Worm (Caenorhabditis elegans) whole organism, L4 larva: ENCODE results near the gene pro-2.

Experiments
- F10B5.3 ChIP-seq: sonication (generic microtip); optimal IDR thresholded peaks from 2 replicates; lab custom pipeline; 2016; ENCODE audit warnings: mild to moderate bottlenecking, missing genetic modification characterization, missing compliant biosample characterization
- F26F4.8 ChIP-seq: fragments of 200-800 bp; sonication (Bioruptor generic); conservative IDR thresholded peaks from 2 replicates; pipeline ENCODE4 v1.3.6; 2022; ENCODE audit warnings: missing genetic modification characterization, missing compliant biosample characterization
- F49E8.2 ChIP-seq: sonication (generic microtip); optimal IDR thresholded peaks from 2 replicates; lab custom pipeline; 2016; ENCODE audit warnings: missing compliant biosample characterization, mild to moderate bottlenecking, missing genetic modification characterization, borderline replicate concordance
- T26A8.4 ChIP-seq: fragments of 200-800 bp; sonication (Bioruptor generic); IDR thresholded peaks from 2 replicates; pipeline ENCODE4 v1.3.6; 2022; ENCODE audit warnings: missing genetic modification characterization, missing compliant biosample characterization
- Y5F2A.4 ChIP-seq: fragments of 200-800 bp; sonication (Bioruptor generic); optimal IDR thresholded peaks from 2 replicates; lab custom pipeline; 2018; ENCODE audit warnings: mild to moderate bottlenecking, missing genetic modification characterization, missing compliant biosample characterization
- ZK337.2 ChIP-seq: fragments of 200-800 bp; sonication (Bioruptor generic); IDR thresholded peaks from 2 replicates; pipeline ENCODE4 v1.3.6; 2022; ENCODE audit warnings: missing genetic modification reagents, missing genetic modification characterization, missing compliant biosample characterization
- aha-1 ChIP-seq: fragments of 150-350 bp; peaks from one replicate; lab custom pipeline; 2014; ENCODE audit warnings: missing biosample characterization, missing genetic modification characterization
- aly-2 ChIP-seq: sonication (generic microtip); optimal IDR thresholded peaks from 2 replicates; lab custom pipeline; 2018; ENCODE audit warnings: missing biosample characterization, missing genetic modification characterization
- ama-1 ChIP-seq: fragments of 150-350 bp; optimal IDR thresholded peaks from 2 replicates; lab custom pipeline; 2014; ENCODE audit warnings: inconsistent platforms, mixed read lengths
- ceh-28 ChIP-seq: fragments of 150-350 bp; optimal IDR thresholded peaks from 2 replicates; lab custom pipeline; 2014; ENCODE audit warnings: missing biosample characterization, missing genetic modification reagents, missing genetic modification characterization
- ceh-44 ChIP-seq: fragments of 200-800 bp; sonication (Bioruptor generic); IDR thresholded peaks from 2 replicates; pipeline ENCODE4 v1.3.6; 2022; ENCODE audit warnings: missing genetic modification reagents, missing genetic modification characterization, missing compliant biosample characterization
- cey-2 ChIP-seq: sonication (generic microtip); optimal IDR thresholded peaks from 3 replicates; lab custom pipeline; 2017; ENCODE audit warnings: missing genetic modification characterization, mild to moderate bottlenecking, missing compliant biosample characterization, antibody characterized with exemption, borderline replicate concordance; ENCODE audit not compliant: insufficient read depth
- daf-16 ChIP-seq, 3 experiments: sonication (generic microtip); optimal IDR thresholded peaks; 2 replicates each; lab custom pipeline; 2016 to 2017; ENCODE audit warnings: missing genetic modification characterization in 3 of 3, missing genetic modification reagents in 3 of 3, mild to moderate bottlenecking in 2 of 3, missing compliant biosample characterization in 2 of 3, missing biosample characterization in 1 of 3, moderate library complexity in 1 of 3
- dmd-8 ChIP-seq: fragments of 200-800 bp; sonication (Bioruptor generic); IDR thresholded peaks from 2 replicates; pipeline ENCODE4 v1.3.6; 2022; ENCODE audit warnings: missing genetic modification characterization, missing compliant biosample characterization
- dpl-1 ChIP-seq: fragments of 150-350 bp; optimal IDR thresholded peaks from 2 replicates; lab custom pipeline; 2014; ENCODE audit warnings: missing biosample characterization, missing genetic modification reagents, missing genetic modification characterization
- fkh-10 ChIP-seq: fragments of 150-350 bp; optimal IDR thresholded peaks from 2 replicates; lab custom pipeline; 2014; ENCODE audit warnings: missing biosample characterization, missing genetic modification reagents, missing genetic modification characterization
- hif-1 ChIP-seq, 2 experiments: sonication (generic microtip); optimal IDR thresholded peaks; 2 replicates each; lab custom pipeline; 2016 to 2017; ENCODE audit warnings: missing compliant biosample characterization in 2 of 2, missing genetic modification characterization in 2 of 2, missing genetic modification reagents in 2 of 2, missing genotype in 2 of 2, mild to moderate bottlenecking in 1 of 2
- lin-1 ChIP-seq: fragments of 200-800 bp; sonication (Bioruptor generic); IDR thresholded peaks from 2 replicates; pipeline ENCODE4 v1.3.6; 2022; ENCODE audit warnings: missing genetic modification reagents, missing genetic modification characterization, missing compliant biosample characterization
- lin-13 ChIP-seq: fragments of 150-350 bp; optimal IDR thresholded peaks from 2 replicates; lab custom pipeline; 2014; ENCODE audit warnings: missing biosample characterization, missing genetic modification reagents, missing genetic modification characterization
- lin-15B ChIP-seq: fragments of 150-350 bp; sonication (generic microtip); optimal IDR thresholded peaks from 3 replicates; lab custom pipeline; 2014; ENCODE audit warnings: missing biosample characterization, missing genetic modification characterization
- lsy-2 ChIP-seq, 2 experiments: fragments of 150-350 bp in 1 of 2; sonication (generic microtip) in 1 of 2; optimal IDR thresholded peaks; 2 replicates each; lab custom pipeline; 2014 to 2017; ENCODE audit warnings: missing biosample characterization in 2 of 2, missing genetic modification characterization in 2 of 2
- madf-5 ChIP-seq, 2 experiments: fragments of 200-800 bp; sonication (Bioruptor generic); IDR thresholded peaks; 2 replicates each; pipeline ENCODE4 v1.3.6; 2022; ENCODE audit warnings: missing compliant biosample characterization in 2 of 2, missing genetic modification characterization in 2 of 2
- mdt-29 ChIP-seq: fragments of 200-800 bp; sonication (Bioruptor generic); IDR thresholded peaks from 2 replicates; pipeline ENCODE4 v1.3.6; 2022; ENCODE audit warnings: missing genetic modification reagents, missing genetic modification characterization, missing compliant biosample characterization
- mep-1 ChIP-seq: fragments of 150-350 bp; sonication (generic microtip); optimal IDR thresholded peaks from 3 replicates; lab custom pipeline; 2014; ENCODE audit warnings: missing biosample characterization, missing genetic modification characterization
- nhr-10 ChIP-seq: fragments of 150-350 bp; optimal IDR thresholded peaks from 2 replicates; lab custom pipeline; 2014; ENCODE audit warnings: missing biosample characterization, missing genetic modification characterization
- nhr-11 ChIP-seq: fragments of 150-350 bp; optimal IDR thresholded peaks from 2 replicates; lab custom pipeline; 2014; ENCODE audit warnings: missing biosample characterization, missing genetic modification characterization
- nhr-111 ChIP-seq: fragments of 200-800 bp; sonication (Bioruptor generic); optimal IDR thresholded peaks from 2 replicates; lab custom pipeline; 2018; ENCODE audit warnings: mild to moderate bottlenecking, missing genetic modification characterization, missing compliant biosample characterization
- nhr-25 ChIP-seq: sonication (generic microtip); optimal IDR thresholded peaks from 2 replicates; lab custom pipeline; 2017; ENCODE audit warnings: missing genetic modification characterization, mild to moderate bottlenecking, missing compliant biosample characterization, antibody characterized with exemption, moderate library complexity, borderline replicate concordance; ENCODE audit not compliant: insufficient read depth
- nhr-48 ChIP-seq: sonication (generic microtip); optimal IDR thresholded peaks from 2 replicates; lab custom pipeline; 2016; ENCODE audit warnings: mild to moderate bottlenecking, missing genetic modification characterization, missing compliant biosample characterization
- pha-4 ChIP-seq, 2 experiments: fragments of 150-350 bp in 1 of 2; fragments of 200-800 bp in 1 of 2; sonication (Bioruptor generic) in 1 of 2; IDR thresholded peaks in 1 of 2; optimal IDR thresholded peaks in 1 of 2; 2 replicates each; pipeline versions ENCODE4 v1.3.6 to Lab custom; 2014 to 2022; ENCODE audit warnings: missing genetic modification characterization in 2 of 2, missing genetic modification reagents in 2 of 2, missing biosample characterization in 1 of 2, missing compliant biosample characterization in 1 of 2
- pqm-1 ChIP-seq: sonication (generic microtip); optimal IDR thresholded peaks from 2 replicates; lab custom pipeline; 2017; ENCODE audit warnings: missing biosample characterization, missing genetic modification characterization
- saeg-2 ChIP-seq: fragments of 200-800 bp; sonication (Bioruptor generic); IDR thresholded peaks from 2 replicates; pipeline ENCODE4 v1.3.6; 2022; ENCODE audit warnings: missing genetic modification reagents, missing genetic modification characterization, missing compliant biosample characterization
- spr-1 ChIP-seq: sonication (generic microtip); optimal IDR thresholded peaks from 2 replicates; lab custom pipeline; 2016; ENCODE audit warnings: mild to moderate bottlenecking, missing genetic modification characterization, missing compliant biosample characterization
- spr-3 ChIP-seq: fragments of 200-800 bp; sonication (Bioruptor generic); optimal IDR thresholded peaks from 2 replicates; lab custom pipeline; 2018; ENCODE audit warnings: mild to moderate bottlenecking, missing genetic modification characterization, missing compliant biosample characterization
- tra-1 ChIP-seq: fragments of 200-800 bp; sonication (Bioruptor generic); IDR thresholded peaks from 2 replicates; pipeline ENCODE4 v1.3.6; 2022; ENCODE audit warnings: missing genetic modification reagents, missing genetic modification characterization, missing compliant biosample characterization
- unc-39 ChIP-seq: sonication (generic microtip); optimal IDR thresholded peaks from 2 replicates; lab custom pipeline; 2017; ENCODE audit warnings: missing biosample characterization, missing genetic modification characterization
- unc-62 ChIP-seq, 3 experiments: fragments of 150-350 bp in 1 of 3; sonication (generic microtip); optimal IDR thresholded peaks in 2 of 3; peaks in 1 of 3; 1 replicate in 1 of 3; 2 replicates in 2 of 3; lab custom pipeline; 2014 to 2017; ENCODE audit warnings: missing biosample characterization in 3 of 3, missing genetic modification characterization in 3 of 3, missing genetic modification reagents in 3 of 3, missing genotype in 1 of 3
- zag-1 ChIP-seq: fragments of 150-350 bp; optimal IDR thresholded peaks from 2 replicates; lab custom pipeline; 2014; ENCODE audit warnings: missing biosample characterization, missing genetic modification characterization
- ztf-7 ChIP-seq: fragments of 150-350 bp; optimal IDR thresholded peaks from 2 replicates; lab custom pipeline; 2014; ENCODE audit warnings: missing biosample characterization, missing genetic modification characterization

The pro-2 gene

DNA sequence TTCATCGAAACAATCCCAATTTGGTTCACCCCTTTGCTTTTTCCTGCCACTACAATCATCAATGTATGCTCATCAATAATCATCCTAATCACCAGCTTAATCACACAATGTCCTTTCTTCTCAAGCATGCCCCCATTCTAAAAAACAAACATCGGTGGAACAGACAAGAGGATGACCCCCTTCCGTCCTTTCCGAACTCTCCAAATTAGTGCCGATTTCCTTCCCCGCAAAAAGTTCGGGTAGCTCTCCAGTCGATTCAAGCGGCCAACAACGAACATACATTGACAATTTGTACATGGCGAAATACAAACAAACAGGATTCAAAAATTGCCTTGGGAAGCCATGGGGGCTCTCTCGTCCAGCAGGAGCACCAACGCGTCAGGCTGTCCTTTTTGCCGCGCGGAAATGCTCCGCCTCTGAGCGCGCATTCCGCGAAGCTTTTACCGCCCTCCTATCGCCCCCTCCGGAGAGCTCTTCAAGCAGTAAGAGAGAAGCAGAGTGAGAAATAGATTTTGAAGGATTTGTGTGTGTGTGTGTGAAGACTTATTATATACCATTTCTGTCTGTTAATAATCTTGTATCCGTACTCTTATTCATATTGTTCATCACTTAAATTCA, 19.2 kb downstream of the pro-2 start, which contains the start of gene appg-1 (continued):
- no peak for TF ChIP-seq cey-2 (tag; lab: Kevin White, UChicago)
- TF ChIP-seq mdt-29, result no peak
- no peak for TF ChIP-seq lin-13 (GFP tag; lab: Kevin White, UChicago)
- no peak for TF ChIP-seq nhr-25
- TF ChIP-seq hif-1 (tag; optimal IDR thresholded peaks at IDR 0.05; lab: Kevin White, UChicago), result no peak
- TF ChIP-seq tra-1 (GFP tag; lab: Robert Waterston, UW), result no peak
- TF ChIP-seq madf-5 (GFP tag; IDR thresholded peaks at IDR 0.05; lab: Robert Waterston, UW), result no peak
- peak; percentile 91 for TF ChIP-seq aha-1 (tag; lab: Kevin White, UChicago)
- no peak for TF ChIP-seq nhr-111 (GFP tag; lab: Kevin White, UChicago)
- TF ChIP-seq saeg-2, result no peak
- no peak for TF ChIP-seq ceh-28 (tag; lab: Kevin White, UChicago)
- TF ChIP-seq pqm-1 (tag; lab: Kevin White, UChicago), result no peak

DNA sequence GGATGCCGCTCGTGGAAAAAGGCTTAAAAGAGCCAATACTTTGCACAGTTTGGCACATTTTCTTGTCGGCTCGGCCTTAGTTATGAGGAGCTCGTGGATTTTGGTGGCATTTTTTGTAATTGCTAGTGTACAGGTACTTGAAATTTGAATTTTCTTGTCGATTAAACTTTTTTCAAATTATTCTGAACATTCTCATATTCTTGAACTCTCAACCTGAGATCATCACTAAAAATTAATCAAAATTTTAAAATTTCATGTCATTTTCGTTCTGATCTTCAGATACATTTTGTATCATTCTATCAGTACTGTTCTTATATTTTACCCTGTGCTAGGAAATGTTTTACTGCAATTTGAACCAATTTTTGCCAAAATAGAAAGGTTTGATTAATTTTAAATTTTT, 23.5 kb downstream of the pro-2 start, which contains the start of gene idpp-4:
TSS of gene idpp-4 (plus strand) at position 51 of the 400 bp plus-strand sequence.
- TF ChIP-seq F10B5.3 (no peak), unc-62 (GFP tag; optimal IDR thresholded peaks at IDR 0.05 in 1 of 2; lab: Kevin White, UChicago) (peak in 1 of 2 experiments; percentile 93), unc-62 (tag; optimal IDR thresholded peaks at IDR 0.05; lab: Kevin White, UChicago) (no peak), ztf-7 (tag; lab: Kevin White, UChicago) (no peak), mep-1 (tag; lab: Kevin White, UChicago) (no peak)

ce11 chrII:10317007-10317406, 27.9 kb downstream of the pro-2 start, which contains the start of gene M02G9.4:
Gene M02G9.4 (plus strand): TSS chrII:10317307.
- TF ChIP-seq dmd-8, result no peak
- TF ChIP-seq F26F4.8 (GFP tag; lab: Robert Waterston, UW), result no peak
- TF ChIP-seq aha-1 (tag; lab: Kevin White, UChicago), result no peak
- TF ChIP-seq lin-1, result no peak
- no peak for TF ChIP-seq ama-1
- no peak for TF ChIP-seq ceh-44
- TF ChIP-seq aly-2 (tag; lab: Kevin White, UChicago), result no peak
- no peak for TF ChIP-seq nhr-11
- TF ChIP-seq nhr-10, result no peak
- no peak for TF ChIP-seq F10B5.3
- TF ChIP-seq pha-4 (GFP tag; IDR thresholded peaks at IDR 0.05; lab: Robert Waterston, UW), result no peak
- no peak for TF ChIP-seq pha-4 (tag; optimal IDR thresholded peaks at IDR 0.05; lab: Kevin White, UChicago)

ce11 chrII:10316119-10316518, 28.8 kb downstream of the pro-2 start, which contains the start of gene gcy-5:
Gene gcy-5 (minus strand): TSS chrII:10316219.
- TF ChIP-seq Y5F2A.4 (GFP tag; lab: Kevin White, UChicago), result no peak
- no peak for TF ChIP-seq F26F4.8 (GFP tag; lab: Robert Waterston, UW)
- TF ChIP-seq ZK337.2 (GFP tag; lab: Robert Waterston, UW), result no peak
- TF ChIP-seq lsy-2 (tag; optimal IDR thresholded peaks at IDR 0.05; lab: Kevin White, UChicago), result no peak
- TF ChIP-seq nhr-25, result no peak
- no peak for TF ChIP-seq nhr-111 (GFP tag; lab: Kevin White, UChicago)
- TF ChIP-seq spr-1, result no peak
- no peak for TF ChIP-seq lin-15B (tag; lab: Kevin White, UChicago)
- no peak for TF ChIP-seq F49E8.2 (tag; lab: Kevin White, UChicago)
- no peak for TF ChIP-seq spr-3 (GFP tag; lab: Kevin White, UChicago)

DNA sequence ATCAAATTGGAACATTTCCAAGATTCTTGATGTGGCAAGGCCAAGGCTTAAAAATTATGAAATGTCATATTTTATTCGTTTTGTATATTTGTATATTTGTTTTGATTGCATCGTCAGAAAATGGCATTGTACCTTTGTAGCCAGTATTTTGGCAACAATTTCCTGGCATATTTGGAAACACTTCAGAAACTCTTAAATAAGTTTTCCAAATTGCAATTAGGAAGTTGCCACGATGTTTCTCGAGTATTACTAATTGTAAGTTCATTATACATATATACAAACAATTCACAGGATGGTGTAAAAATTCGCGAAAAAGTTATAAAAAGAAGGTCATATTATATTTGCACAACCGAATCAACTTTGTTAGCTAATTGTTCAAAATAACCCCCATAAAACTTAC, 29.7 kb downstream of the pro-2 start, which contains the start of gene idpp-8:
TSS of gene idpp-8 (plus strand) at position 301 of the 400 bp plus-strand sequence.
- TF ChIP-seq unc-39 (tag; lab: Kevin White, UChicago) (no peak), nhr-111 (GFP tag; lab: Kevin White, UChicago) (no peak), dpl-1 (GFP tag; lab: Kevin White, UChicago) (no peak), T26A8.4 (no peak), mep-1 (tag; lab: Kevin White, UChicago) (no peak), nhr-48 (tag; lab: Kevin White, UChicago) (no peak), dmd-8 (no peak), fkh-10 (no peak), zag-1 (no peak), pqm-1 (tag; lab: Kevin White, UChicago) (no peak), daf-16 (GFP tag; optimal IDR thresholded peaks at IDR 0.05; lab: Kevin White, UChicago) (no peak), daf-16 (tag; optimal IDR thresholded peaks at IDR 0.05; lab: Kevin White, UChicago) (no peak)
- TF ChIP-seq, all 104 proteins: peak for 0
